Worm (Caenorhabditis elegans) whole organism, L4 larva: ENCODE measurements around the gene Y22D7AL.3.

Experiments used
- D1046.2 ChIP-seq: fragments of 200-800 bp; sonication (Bioruptor generic); IDR thresholded peaks from 2 replicates; pipeline ENCODE4 v1.3.6; 2022; ENCODE audit warnings: missing genetic modification characterization, missing compliant biosample characterization
- F10B5.3 ChIP-seq: sonication (generic microtip); optimal IDR thresholded peaks from 2 replicates; lab custom pipeline; 2016; ENCODE audit warnings: mild to moderate bottlenecking, missing genetic modification characterization, missing compliant biosample characterization
- F44E2.7 ChIP-seq: fragments of 200-800 bp; sonication (Bioruptor generic); IDR thresholded peaks from 2 replicates; pipeline ENCODE4 v2.1.2; 2022; ENCODE audit warnings: missing genetic modification characterization, missing compliant biosample characterization
- T20F7.1 ChIP-seq: fragments of 200-800 bp; sonication (Bioruptor generic); optimal IDR thresholded peaks from 2 replicates; lab custom pipeline; 2018; ENCODE audit warnings: mild to moderate bottlenecking, missing genetic modification characterization, missing compliant biosample characterization
- Y105C5A.15 ChIP-seq: fragments of 200-800 bp; sonication (Bioruptor generic); IDR thresholded peaks from 2 replicates; pipeline ENCODE4 v1.3.6; 2022; ENCODE audit warnings: missing genetic modification characterization, missing compliant biosample characterization
- Y5F2A.4 ChIP-seq: fragments of 200-800 bp; sonication (Bioruptor generic); optimal IDR thresholded peaks from 2 replicates; lab custom pipeline; 2018; ENCODE audit warnings: mild to moderate bottlenecking, missing genetic modification characterization, missing compliant biosample characterization
- Y75B8A.6 ChIP-seq: fragments of 200-800 bp; sonication (Bioruptor generic); IDR thresholded peaks from 2 replicates; pipeline ENCODE4 v1.3.6; 2022; ENCODE audit warnings: missing genetic modification reagents, missing genetic modification characterization, missing compliant biosample characterization
- ZK546.5 ChIP-seq, 2 experiments: sonication (generic microtip); optimal IDR thresholded peaks; 2 replicates each; lab custom pipeline; 2017; ENCODE audit warnings: missing biosample characterization in 2 of 2, missing genetic modification characterization in 2 of 2
- ceh-20 ChIP-seq: fragments of 200-800 bp; sonication (Bioruptor generic); IDR thresholded peaks from 2 replicates; pipeline ENCODE4 v1.3.6; 2022; ENCODE audit warnings: missing genetic modification reagents, missing genetic modification characterization, missing compliant biosample characterization
- ceh-44 ChIP-seq: fragments of 200-800 bp; sonication (Bioruptor generic); IDR thresholded peaks from 2 replicates; pipeline ENCODE4 v1.3.6; 2022; ENCODE audit warnings: missing genetic modification reagents, missing genetic modification characterization, missing compliant biosample characterization
- ces-1 ChIP-seq: fragments of 150-350 bp; sonication (generic microtip); optimal IDR thresholded peaks from 4 replicates; lab custom pipeline; 2014; ENCODE audit warnings: missing biosample characterization, missing genetic modification reagents, missing genetic modification characterization
- daf-12 ChIP-seq: fragments of 150-350 bp; optimal IDR thresholded peaks from 2 replicates; lab custom pipeline; 2014; ENCODE audit warnings: missing biosample characterization, missing genetic modification reagents, missing genetic modification characterization
- daf-19 ChIP-seq: fragments of 200-800 bp; sonication (Bioruptor generic); conservative IDR thresholded peaks from 2 replicates; pipeline ENCODE4 v1.3.6; 2022; ENCODE audit warnings: missing genetic modification characterization, missing compliant biosample characterization
- daf-8 ChIP-seq: fragments of 200-800 bp; sonication (Bioruptor generic); IDR thresholded peaks from 2 replicates; pipeline ENCODE4 v1.3.6; 2022; ENCODE audit warnings: missing genetic modification characterization, missing compliant biosample characterization
- dmd-6 ChIP-seq: fragments of 200-800 bp; sonication (Bioruptor generic); IDR thresholded peaks from 2 replicates; pipeline ENCODE4 v1.3.6; 2022; ENCODE audit warnings: missing genetic modification reagents, missing genetic modification characterization, missing compliant biosample characterization
- dmd-8 ChIP-seq: fragments of 200-800 bp; sonication (Bioruptor generic); IDR thresholded peaks from 2 replicates; pipeline ENCODE4 v1.3.6; 2022; ENCODE audit warnings: missing genetic modification characterization, missing compliant biosample characterization
- dve-1 ChIP-seq: sonication (generic microtip); optimal IDR thresholded peaks from 2 replicates; lab custom pipeline; 2017; ENCODE audit warnings: antibody characterized with exemption, mild to moderate bottlenecking, missing genetic modification characterization, missing compliant biosample characterization; ENCODE audit not compliant: insufficient read depth
- egl-43 ChIP-seq: fragments of 200-800 bp; sonication (Bioruptor generic); IDR thresholded peaks from 2 replicates; pipeline ENCODE4 v1.3.6; 2022; ENCODE audit warnings: missing genetic modification reagents, missing genetic modification characterization, missing compliant biosample characterization
- fos-1 ChIP-seq: fragments of 150-350 bp; optimal IDR thresholded peaks from 2 replicates; lab custom pipeline; 2014; ENCODE audit warnings: missing biosample characterization, missing genetic modification characterization
- hif-1 ChIP-seq, 2 experiments: sonication (generic microtip); optimal IDR thresholded peaks; 2 replicates each; lab custom pipeline; 2016 to 2017; ENCODE audit warnings: missing compliant biosample characterization in 2 of 2, missing genetic modification characterization in 2 of 2, missing genetic modification reagents in 2 of 2, missing genotype in 2 of 2, mild to moderate bottlenecking in 1 of 2
- hlh-11 ChIP-seq: fragments of 200-800 bp; sonication (Bioruptor generic); optimal IDR thresholded peaks from 2 replicates; lab custom pipeline; 2018; ENCODE audit warnings: mild to moderate bottlenecking, missing genetic modification characterization, missing compliant biosample characterization
- hlh-30 ChIP-seq: sonication (generic microtip); optimal IDR thresholded peaks from 2 replicates; lab custom pipeline; 2017; ENCODE audit warnings: antibody characterized with exemption, mild to moderate bottlenecking, missing genetic modification characterization, missing compliant biosample characterization; ENCODE audit not compliant: insufficient read depth
- jun-1 ChIP-seq: fragments of 150-350 bp; optimal IDR thresholded peaks from 2 replicates; lab custom pipeline; 2014; ENCODE audit warnings: missing biosample characterization, missing genetic modification reagents, missing genetic modification characterization
- lin-13 ChIP-seq: fragments of 150-350 bp; optimal IDR thresholded peaks from 2 replicates; lab custom pipeline; 2014; ENCODE audit warnings: missing biosample characterization, missing genetic modification reagents, missing genetic modification characterization
- lin-15B ChIP-seq: fragments of 150-350 bp; sonication (generic microtip); optimal IDR thresholded peaks from 3 replicates; lab custom pipeline; 2014; ENCODE audit warnings: missing biosample characterization, missing genetic modification characterization
- lsy-2 ChIP-seq, 2 experiments: fragments of 150-350 bp in 1 of 2; sonication (generic microtip) in 1 of 2; optimal IDR thresholded peaks; 2 replicates each; lab custom pipeline; 2014 to 2017; ENCODE audit warnings: missing biosample characterization in 2 of 2, missing genetic modification characterization in 2 of 2
- madf-9 ChIP-seq: fragments of 200-800 bp; sonication (Bioruptor generic); conservative IDR thresholded peaks from 2 replicates; pipeline ENCODE4 v1.3.6; 2022; ENCODE audit warnings: missing genetic modification reagents, missing genetic modification characterization, missing compliant biosample characterization
- mep-1 ChIP-seq: fragments of 150-350 bp; sonication (generic microtip); optimal IDR thresholded peaks from 3 replicates; lab custom pipeline; 2014; ENCODE audit warnings: missing biosample characterization, missing genetic modification characterization
- mes-2 ChIP-seq: sonication (generic microtip); optimal IDR thresholded peaks from 2 replicates; lab custom pipeline; 2016; ENCODE audit warnings: missing genotype, mild to moderate bottlenecking, missing genetic modification characterization, missing compliant biosample characterization; ENCODE audit not compliant: poor library complexity, severe bottlenecking
- mxl-3 ChIP-seq: fragments of 200-800 bp; sonication (Bioruptor generic); optimal IDR thresholded peaks from 2 replicates; lab custom pipeline; 2018; ENCODE audit warnings: mild to moderate bottlenecking, missing genetic modification characterization, missing compliant biosample characterization
- nhr-10 ChIP-seq: fragments of 150-350 bp; optimal IDR thresholded peaks from 2 replicates; lab custom pipeline; 2014; ENCODE audit warnings: missing biosample characterization, missing genetic modification characterization
- nhr-28 ChIP-seq: fragments of 150-350 bp; optimal IDR thresholded peaks from 2 replicates; lab custom pipeline; 2014; ENCODE audit warnings: missing biosample characterization, missing genetic modification characterization
- nhr-41 ChIP-seq: fragments of 200-800 bp; sonication (Bioruptor generic); IDR thresholded peaks from 2 replicates; pipeline ENCODE4 v1.3.6; 2022; ENCODE audit warnings: missing genetic modification reagents, missing genetic modification characterization, missing compliant biosample characterization
- nhr-6 ChIP-seq: fragments of 150-350 bp; optimal IDR thresholded peaks from 2 replicates; lab custom pipeline; 2014; ENCODE audit warnings: missing biosample characterization, missing genetic modification characterization
- nhr-76 ChIP-seq: fragments of 150-350 bp; optimal IDR thresholded peaks from 2 replicates; lab custom pipeline; 2014; ENCODE audit warnings: missing biosample characterization, missing genetic modification characterization
- pha-4 ChIP-seq, 2 experiments: fragments of 150-350 bp in 1 of 2; fragments of 200-800 bp in 1 of 2; sonication (Bioruptor generic) in 1 of 2; IDR thresholded peaks in 1 of 2; optimal IDR thresholded peaks in 1 of 2; 2 replicates each; pipeline versions ENCODE4 v1.3.6 to Lab custom; 2014 to 2022; ENCODE audit warnings: missing genetic modification characterization in 2 of 2, missing genetic modification reagents in 2 of 2, missing biosample characterization in 1 of 2, missing compliant biosample characterization in 1 of 2
- set-16 ChIP-seq: fragments of 200-800 bp; sonication (Bioruptor generic); IDR thresholded peaks from 2 replicates; pipeline ENCODE4 v1.3.6; 2022; ENCODE audit warnings: missing genetic modification reagents, missing genetic modification characterization, missing compliant biosample characterization
- snpc-1.2 ChIP-seq: fragments of 200-800 bp; sonication (Bioruptor generic); IDR thresholded peaks from 2 replicates; pipeline ENCODE4 v1.3.6; 2022; ENCODE audit warnings: missing genetic modification reagents, missing genetic modification characterization, missing compliant biosample characterization
- snpc-4 ChIP-seq: fragments of 150-350 bp; optimal IDR thresholded peaks from 2 replicates; lab custom pipeline; 2014; ENCODE audit warnings: missing biosample characterization, missing genetic modification characterization
- spr-1 ChIP-seq: sonication (generic microtip); optimal IDR thresholded peaks from 2 replicates; lab custom pipeline; 2016; ENCODE audit warnings: mild to moderate bottlenecking, missing genetic modification characterization, missing compliant biosample characterization
- tag-97 ChIP-seq: fragments of 200-800 bp; sonication (Bioruptor generic); IDR thresholded peaks from 2 replicates; pipeline ENCODE4 v1.3.6; 2022; ENCODE audit warnings: missing genetic modification characterization, missing compliant biosample characterization
- tra-1 ChIP-seq: fragments of 200-800 bp; sonication (Bioruptor generic); IDR thresholded peaks from 2 replicates; pipeline ENCODE4 v1.3.6; 2022; ENCODE audit warnings: missing genetic modification reagents, missing genetic modification characterization, missing compliant biosample characterization
- unc-39 ChIP-seq: sonication (generic microtip); optimal IDR thresholded peaks from 2 replicates; lab custom pipeline; 2017; ENCODE audit warnings: missing biosample characterization, missing genetic modification characterization
- zip-11 ChIP-seq: fragments of 200-800 bp; sonication (Bioruptor generic); IDR thresholded peaks from 2 replicates; pipeline ENCODE4 v1.3.6; 2022; ENCODE audit warnings: missing genetic modification characterization, missing compliant biosample characterization
- zip-2 ChIP-seq: fragments of 150-350 bp; optimal IDR thresholded peaks from 2 replicates; lab custom pipeline; 2014; ENCODE audit warnings: missing biosample characterization, missing genetic modification characterization
- ztf-11 ChIP-seq: fragments of 150-350 bp; optimal IDR thresholded peaks from 2 replicates; lab custom pipeline; 2014; ENCODE audit warnings: missing biosample characterization, missing genetic modification characterization

Y22D7AL.3 gene

DNA sequence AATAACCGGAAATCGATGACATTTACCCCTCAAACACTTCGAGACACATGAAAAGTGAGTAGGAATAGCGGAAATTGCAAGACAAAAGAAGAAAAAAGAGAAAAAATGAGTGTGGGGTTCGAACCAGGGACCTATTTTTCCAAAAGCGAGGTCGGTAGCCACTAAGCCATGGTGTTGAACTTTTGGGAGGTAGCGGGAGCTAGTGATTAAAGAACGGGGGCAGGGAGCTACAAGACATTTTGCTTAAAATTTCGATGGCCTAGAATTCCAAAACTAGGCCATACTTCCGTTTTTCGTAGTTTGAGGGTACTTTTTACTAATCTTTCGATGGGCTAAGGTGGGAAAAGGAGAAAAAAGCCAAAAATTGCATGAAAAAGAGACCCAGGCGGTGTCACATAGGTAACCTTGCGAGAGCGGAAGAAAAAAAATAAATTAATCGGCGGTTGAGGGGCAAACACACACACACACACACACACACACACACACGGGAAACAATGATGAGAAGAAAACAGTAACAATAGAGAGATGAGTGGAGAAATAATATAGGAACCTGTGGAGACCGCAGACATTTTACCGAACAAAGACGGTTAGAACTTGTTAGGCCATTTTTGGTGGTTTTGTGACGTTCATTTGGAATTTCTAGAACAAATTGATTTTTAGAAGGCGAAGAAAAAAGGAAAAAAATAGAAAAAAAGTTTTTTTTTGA lies 39.6 kb upstream of the Y22D7AL.3 start (continued):
- TF ChIP-seq tag-97 (GFP tag; lab: Robert Waterston, UW) (no peak), dve-1 (no peak), F44E2.7 (GFP tag; lab: Robert Waterston, UW) (peak; percentile 93; the same call in 1 of the 2 replicates), hif-1 (tag; optimal IDR thresholded peaks at IDR 0.05; lab: Kevin White, UChicago) (peak in 1 of 2 experiments; percentile 33), mxl-3 (GFP tag; lab: Kevin White, UChicago) (peak; percentile 48), spr-1 (tag; lab: Kevin White, UChicago) (peak; percentile 45), T20F7.1 (peak; percentile 35), Y75B8A.6 (GFP tag; lab: Robert Waterston, UW) (peak; percentile 91), nhr-76 (tag; lab: Kevin White, UChicago) (no peak), snpc-1.2 (GFP tag; lab: Robert Waterston, UW) (peak; percentile 45; the same call in 1 of the 2 replicates), zip-2 (no peak), lsy-2 (tag; optimal IDR thresholded peaks at IDR 0.05; lab: Kevin White, UChicago) (no peak), F10B5.3 (tag; lab: Kevin White, UChicago) (peak; percentile 50), ZK546.5 (tag; optimal IDR thresholded peaks at IDR 0.05; lab: Kevin White, UChicago) (no peak), tra-1 (GFP tag; lab: Robert Waterston, UW) (peak; percentile 90), dmd-8 (peak; percentile 95), daf-19 (GFP tag; lab: Robert Waterston, UW) (peak; percentile 74; the same call in 1 of the 2 replicates), zip-11 (no peak), lin-15B (tag; lab: Kevin White, UChicago) (no peak), lin-13 (GFP tag; lab: Kevin White, UChicago) (peak; percentile 86), set-16 (GFP tag; lab: Robert Waterston, UW) (no peak), madf-9 (peak; percentile 85), jun-1 (tag; lab: Kevin White, UChicago) (no peak), daf-12 (tag; lab: Kevin White, UChicago) (no peak), nhr-10 (no peak), ceh-44 (GFP tag; lab: Robert Waterston, UW) (peak; percentile 79; the same call in 1 of the 2 replicates)

DNA sequence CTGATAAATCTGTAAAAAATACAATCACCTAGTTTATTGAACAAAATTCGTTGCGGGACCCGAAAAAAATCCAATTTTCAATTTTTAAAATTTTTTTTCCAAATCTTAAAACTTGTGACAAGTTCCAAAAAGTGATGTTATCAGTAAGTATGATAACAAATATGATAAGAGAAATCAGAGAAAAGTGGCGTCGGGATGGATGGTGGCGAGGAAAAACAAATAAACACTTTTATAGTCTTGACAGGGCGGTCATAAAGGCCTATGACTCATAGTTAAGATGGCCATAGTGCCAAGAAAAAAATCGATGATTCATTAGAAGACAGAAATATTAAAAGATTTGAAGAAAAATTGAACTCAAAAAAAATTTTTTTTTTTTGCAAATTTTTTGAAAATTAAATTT lies 38.6 kb upstream of the Y22D7AL.3 start:
- TF ChIP-seq ZK546.5 (tag; optimal IDR thresholded peaks at IDR 0.05; lab: Kevin White, UChicago) (no peak), nhr-41 (GFP tag; lab: Robert Waterston, UW) (no peak), Y105C5A.15 (GFP tag; lab: Robert Waterston, UW) (no peak), egl-43 (no peak), hlh-11 (tag; lab: Kevin White, UChicago) (peak; percentile 37), fos-1 (tag; lab: Kevin White, UChicago) (no peak), tag-97 (GFP tag; lab: Robert Waterston, UW) (no peak), F44E2.7 (GFP tag; lab: Robert Waterston, UW) (no peak), tra-1 (GFP tag; lab: Robert Waterston, UW) (0 out of 2 replicates have a peak, but pooled peaks have one; percentile 20), unc-39 (no peak), ztf-11 (tag; lab: Kevin White, UChicago) (no peak), dve-1 (peak; percentile 81), mxl-3 (GFP tag; lab: Kevin White, UChicago) (no peak), nhr-28 (tag; lab: Kevin White, UChicago) (peak; percentile 83), madf-9 (no peak), mes-2 (no peak), pha-4 (GFP tag; IDR thresholded peaks at IDR 0.05; lab: Robert Waterston, UW) (no peak), pha-4 (tag; optimal IDR thresholded peaks at IDR 0.05; lab: Kevin White, UChicago) (peak; percentile 20), ces-1 (no peak), D1046.2 (GFP tag; lab: Robert Waterston, UW) (no peak), dmd-6 (peak; percentile 47), T20F7.1 (peak; percentile 9), nhr-6 (peak; percentile 44), zip-11 (no peak), ceh-20 (GFP tag; lab: Robert Waterston, UW) (no peak), mep-1 (no peak), daf-8 (GFP tag; lab: Robert Waterston, UW) (no peak), nhr-76 (tag; lab: Kevin White, UChicago) (no peak), lin-13 (GFP tag; lab: Kevin White, UChicago) (peak; percentile 44), Y5F2A.4 (GFP tag; lab: Kevin White, UChicago) (no peak), hlh-30 (peak; percentile 50), snpc-4 (tag; lab: Kevin White, UChicago) (no peak)
